Worm (Caenorhabditis elegans) whole organism, L1 larva: ENCODE measurements around the gene ets-10.

Experiments used
- ceh-82 ChIP-seq, 3 experiments: fragments of 150-350 bp in 1 of 3; sonication (generic microtip) in 2 of 3; optimal IDR thresholded peaks; 2 replicates each; lab custom pipeline; 2014 to 2017; ENCODE audit warnings: missing biosample characterization in 3 of 3, missing genetic modification characterization in 3 of 3
- ces-1 ChIP-seq: fragments of 150-350 bp; optimal IDR thresholded peaks from 2 replicates; lab custom pipeline; 2014; ENCODE audit warnings: missing biosample characterization, missing genetic modification reagents, missing genetic modification characterization
- egl-27 ChIP-seq, 2 experiments: fragments of 150-350 bp in 1 of 2; sonication (generic microtip); optimal IDR thresholded peaks; 3 replicates each; lab custom pipeline; 2017 to 2018; ENCODE audit warnings: missing biosample characterization in 2 of 2, missing genetic modification characterization in 2 of 2, missing genetic modification reagents in 2 of 2
- mdl-1 ChIP-seq, 2 experiments: fragments of 150-350 bp; optimal IDR thresholded peaks; 2 replicates each; lab custom pipeline; 2014 to 2017; ENCODE audit warnings: missing biosample characterization in 2 of 2, missing genetic modification characterization in 2 of 2, inconsistent platforms in 1 of 2
- unc-98 ChIP-seq: fragments of 200-800 bp; sonication (Bioruptor generic); IDR thresholded peaks from 2 replicates; pipeline ENCODE4 v1.3.6; 2022; ENCODE audit warnings: missing genetic modification characterization, missing compliant biosample characterization

- no peak for TF ChIP-seq mdl-1 (tag; optimal IDR thresholded peaks at IDR 0.05; lab: Kevin White, UChicago)
- TF ChIP-seq egl-27 (tag; optimal IDR thresholded peaks at IDR 0.05; lab: Kevin White, UChicago) = no peak
- TF ChIP-seq ceh-82 (tag; optimal IDR thresholded peaks at IDR 0.05; lab: Kevin White, UChicago) = no peak
- TF ChIP-seq unc-98 (GFP tag; lab: Robert Waterston, UW) = no peak
- TF ChIP-seq ces-1 (GFP tag; lab: Kevin White, UChicago) = no peak
Measured at ce11 chrX:4246867-4247591, 37.0 kb upstream of the ets-10 start, which contains the start of gene F48D6.4.
